Fruit fly (Drosophila melanogaster): Measurements from ENCODE around the gene CG1662.

Gene CG1662

dm6 chrX:13383770-13384169 lies 3.6 kb upstream of the CG1662 start (continued):
- TF ChIP-seq pnt (GFP tag; optimal IDR thresholded peaks at IDR 0.05) (peak; percentile 37), CG13894 (tag; optimal IDR thresholded peaks at IDR 0.05) (peak; percentile 48), fu2 (GFP tag; optimal IDR thresholded peaks at IDR 0.05) (peak; percentile 54), schlank (tag; optimal IDR thresholded peaks at IDR 0.05) (peak; percentile 45), Scr (GFP tag; IDR thresholded peaks at IDR 0.05; ENCODE audit: partially characterized antibody) (no peak), zfh2 (GFP tag; optimal IDR thresholded peaks at IDR 0.05) (peak; percentile 70), ac (GFP tag; optimal IDR thresholded peaks at IDR 0.05) (no peak), exex (tag; optimal IDR thresholded peaks at IDR 0.05) (peak; percentile 20), CG4854 (GFP tag; optimal IDR thresholded peaks at IDR 0.05) (peak; percentile 14), phol (tag; optimal IDR thresholded peaks at IDR 0.05) (no peak), Sin3A (optimal IDR thresholded peaks at IDR 0.05) (no peak), CG5953 (GFP tag; IDR thresholded peaks at IDR 0.05) (peak; percentile 54), pho (GFP tag; optimal IDR thresholded peaks at IDR 0.05) (peak; percentile 62), Atf-2 (GFP tag; optimal IDR thresholded peaks at IDR 0.05) (peak; percentile 32), da (GFP tag; optimal IDR thresholded peaks at IDR 0.05) (no peak), zfh1 (GFP tag; IDR thresholded peaks at IDR 0.05) (peak; percentile 56; the same call in 1 of the 3 replicates), CG3281 (GFP tag; optimal IDR thresholded peaks at IDR 0.05) (peak; percentile 41), tx (GFP tag; optimal IDR thresholded peaks at IDR 0.05) (peak; percentile 51), GATAe (GFP tag; conservative IDR thresholded peaks at IDR 0.05) (no peak), BtbVII (GFP tag; optimal IDR thresholded peaks at IDR 0.05) (peak; percentile 20), CG2116 (GFP tag; optimal IDR thresholded peaks at IDR 0.05) (peak; percentile 10), slbo (GFP tag; IDR thresholded peaks at IDR 0.05) (peak; percentile 81), Taf1 (GFP tag; IDR thresholded peaks at IDR 0.05) (peak; percentile 43; the same call in 1 of the 2 replicates), CG6175 (GFP tag; IDR thresholded peaks at IDR 0.05) (peak; percentile 19; the same call in 1 of the 3 replicates), NK7.1 (GFP tag; optimal IDR thresholded peaks at IDR 0.05) (no peak), mld (GFP tag; IDR thresholded peaks at IDR 0.05; ENCODE audit: partially characterized antibody) (no peak), CHES-1-like (GFP tag; optimal IDR thresholded peaks at IDR 0.05) (peak; percentile 56), CG11398 (GFP tag; optimal IDR thresholded peaks at IDR 0.05) (peak; percentile 17), NC2β (GFP tag; optimal IDR thresholded peaks at IDR 0.05) (peak; percentile 30), CG32532 (GFP tag; IDR thresholded peaks at IDR 0.05) (peak; percentile 81), lbe (GFP tag; optimal IDR thresholded peaks at IDR 0.05) (peak; percentile 35), CG7987 (GFP tag; optimal IDR thresholded peaks at IDR 0.05) (peak; percentile 63), CG18476 (GFP tag; optimal IDR thresholded peaks at IDR 0.05) (no peak), trh (GFP tag; optimal IDR thresholded peaks at IDR 0.05) (no peak), wek (GFP tag; optimal IDR thresholded peaks at IDR 0.05) (peak; percentile 42), pb (GFP tag; optimal IDR thresholded peaks at IDR 0.05) (peak; percentile 37), CG5180 (GFP tag; optimal IDR thresholded peaks at IDR 0.05) (peak; percentile 12), chif (GFP tag; optimal IDR thresholded peaks at IDR 0.05) (peak; percentile 19 to 23), vfl (GFP tag; optimal IDR thresholded peaks at IDR 0.05) (peak; percentile 43), CoRest (tag; optimal IDR thresholded peaks at IDR 0.05) (peak; percentile 4), cg (GFP tag; optimal IDR thresholded peaks at IDR 0.05) (peak; percentile 83), Ets65A (GFP tag) (peak; percentile 91), NfI (GFP tag; optimal IDR thresholded peaks at IDR 0.05) (peak; percentile 50), nerfin-1 (tag; optimal IDR thresholded peaks at IDR 0.05) (peak; percentile 19), Bteb2 (GFP tag; optimal IDR thresholded peaks at IDR 0.05) (peak; percentile 29), sens (GFP tag) (peak; percentile 93), CG13624 (GFP tag; optimal IDR thresholded peaks at IDR 0.05) (peak; percentile 70), CG12769 (tag; optimal IDR thresholded peaks at IDR 0.05) (peak; percentile 70), CG10274 (GFP tag; optimal IDR thresholded peaks at IDR 0.05) (no peak), odd (GFP tag; optimal IDR thresholded peaks at IDR 0.05) (peak; percentile 11), Dip3 (GFP tag; optimal IDR thresholded peaks at IDR 0.05) (peak; percentile 47), CG10565 (GFP tag; optimal IDR thresholded peaks at IDR 0.05) (no peak)

Data from whole organism, embryonic.